Fruit fly (Drosophila melanogaster): Measurements from ENCODE around the gene CG12576.

CG12576 gene

DNA sequence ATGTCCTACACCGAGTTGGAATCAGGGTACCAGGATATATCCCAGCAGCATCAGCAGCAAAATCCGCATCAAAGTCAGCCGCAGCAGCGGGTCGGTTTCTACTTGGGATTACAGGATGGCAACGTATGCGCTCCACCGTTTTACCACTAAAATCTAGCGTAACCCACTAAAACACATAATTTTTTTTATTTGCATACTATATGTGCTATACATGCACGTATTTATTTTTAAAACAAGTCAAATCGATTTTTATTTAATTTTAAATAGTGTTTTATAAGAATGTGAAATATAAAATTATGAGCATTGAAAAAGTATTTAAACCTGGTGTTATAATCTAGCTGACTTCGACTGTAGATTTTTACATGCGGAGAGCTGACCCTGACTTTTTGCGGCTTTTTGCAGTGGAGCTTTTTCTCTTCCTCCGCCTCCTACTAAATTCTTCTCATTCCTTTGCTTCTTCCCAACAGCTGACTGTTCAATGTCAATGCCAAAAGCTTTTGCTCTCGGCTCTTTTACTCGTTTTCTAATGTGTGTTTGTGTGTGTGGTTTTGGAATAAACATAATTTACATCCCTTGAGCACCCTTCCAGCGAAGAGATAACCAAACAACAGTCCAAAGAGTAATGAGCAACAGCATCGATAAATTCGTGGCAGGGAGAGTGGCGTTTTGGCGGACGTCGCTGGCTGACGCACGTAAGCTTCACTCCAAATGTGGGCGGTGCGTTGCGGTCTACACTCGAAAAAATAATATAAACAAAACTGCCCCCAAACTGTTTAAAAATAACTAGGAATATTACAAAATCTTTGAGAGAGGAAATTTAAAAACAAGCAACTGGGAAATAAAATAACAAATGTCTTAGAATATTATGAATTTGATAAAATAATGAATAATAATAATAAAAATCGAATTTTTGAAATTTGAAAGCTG is 5.8 kb upstream of the CG12576 start (continued):
- no peak for TF ChIP-seq CG11560 (tag; IDR thresholded peaks at IDR 0.05)
- TF ChIP-seq Scr (GFP tag; IDR thresholded peaks at IDR 0.05; ENCODE audit: partially characterized antibody) = no peak
- no peak for TF ChIP-seq Lpt (GFP tag; optimal IDR thresholded peaks at IDR 0.05)
- TF ChIP-seq vvl (GFP tag; IDR thresholded peaks at IDR 0.05) = peak; percentile 56; the same call in 1 of the 2 replicates
- 0 out of 2 replicates have a peak, but pooled peaks have one; percentile 28 for TF ChIP-seq NFAT (GFP tag; IDR thresholded peaks at IDR 0.05)
- TF ChIP-seq CG15073 (GFP tag; optimal IDR thresholded peaks at IDR 0.05) = no peak
- no peak for TF ChIP-seq CG5180 (GFP tag; optimal IDR thresholded peaks at IDR 0.05)
- 0 out of 3 replicates have a peak, but pooled peaks have one; percentile 13 for TF ChIP-seq CG3726 (GFP tag; IDR thresholded peaks at IDR 0.05)
- peak; percentile 41; the same call in 1 of the 2 replicates for TF ChIP-seq MBD-R2 (GFP tag; IDR thresholded peaks at IDR 0.05)
- no peak for TF ChIP-seq CG14965 (GFP tag; optimal IDR thresholded peaks at IDR 0.05; ENCODE audit: borderline replicate concordance)
- peak; percentile 69 for TF ChIP-seq CG32532 (GFP tag; IDR thresholded peaks at IDR 0.05)
- TF ChIP-seq CG7928 (GFP tag; optimal IDR thresholded peaks at IDR 0.05) = no peak
- no peak for TF ChIP-seq NC2β (GFP tag; optimal IDR thresholded peaks at IDR 0.05)
- no peak for TF ChIP-seq CG1832 (GFP tag; optimal IDR thresholded peaks at IDR 0.05)
- peak; percentile 72; the same call in 1 of the 4 replicates for TF ChIP-seq chinmo (GFP tag; IDR thresholded peaks at IDR 0.05; ENCODE audit: partially characterized antibody)
- no peak for TF ChIP-seq Camta (GFP tag; optimal IDR thresholded peaks at IDR 0.05)
- no peak for TF ChIP-seq ssp (GFP tag; IDR thresholded peaks at IDR 0.05)
- TF ChIP-seq al (GFP tag; IDR thresholded peaks at IDR 0.05) = peak; percentile 29; the same call in 1 of the 2 replicates
- no peak for TF ChIP-seq CG9727 (GFP tag; optimal IDR thresholded peaks at IDR 0.05)
- TF ChIP-seq H15 (GFP tag; IDR thresholded peaks at IDR 0.05) = no peak
- TF ChIP-seq mirr (GFP tag; optimal IDR thresholded peaks at IDR 0.05) = peak; percentile 44
- TF ChIP-seq Antp (GFP tag; optimal IDR thresholded peaks at IDR 0.05) = no peak
- TF ChIP-seq CG13296 (GFP tag; optimal IDR thresholded peaks at IDR 0.05) = no peak
- no peak for TF ChIP-seq Dad (GFP tag; optimal IDR thresholded peaks at IDR 0.05)
- TF ChIP-seq ind (GFP tag; optimal IDR thresholded peaks at IDR 0.05) = peak; percentile 39
- TF ChIP-seq Atf6 (GFP tag; IDR thresholded peaks at IDR 0.05) = peak; percentile 22; the same call in 1 of the 2 replicates
- no peak for TF ChIP-seq Usf (GFP tag; optimal IDR thresholded peaks at IDR 0.05)
- TF ChIP-seq Opbp (GFP tag; IDR thresholded peaks at IDR 0.05; ENCODE audit: partially characterized antibody) = no peak
- TF ChIP-seq Pdp1 (GFP tag; optimal IDR thresholded peaks at IDR 0.05) = no peak
- no peak for TF ChIP-seq NC2α (GFP tag; optimal IDR thresholded peaks at IDR 0.05)
- TF ChIP-seq crp (GFP tag; optimal IDR thresholded peaks at IDR 0.05) = peak in 1 of 2 experiments; percentile 63
- peak; percentile 64 for TF ChIP-seq dmrt99B (tag; optimal IDR thresholded peaks at IDR 0.05)
- no peak for TF ChIP-seq sim (GFP tag; IDR thresholded peaks at IDR 0.05)
- TF ChIP-seq Taf1 (GFP tag; IDR thresholded peaks at IDR 0.05) = 0 out of 2 replicates have a peak, but pooled peaks have one; percentile 8
- TF ChIP-seq E2f1 (GFP tag; IDR thresholded peaks at IDR 0.05) = peak; percentile 58
- no peak for TF ChIP-seq dimm (GFP tag; IDR thresholded peaks at IDR 0.05)
- peak; percentile 24; the same call in 1 of the 2 replicates for TF ChIP-seq Poxn (GFP tag; IDR thresholded peaks at IDR 0.05)
- TF ChIP-seq CG14441 (GFP tag; IDR thresholded peaks at IDR 0.05) = peak; percentile 46
- TF ChIP-seq inv (GFP tag; IDR thresholded peaks at IDR 0.05; ENCODE audit: partially characterized antibody) = no peak
- TF ChIP-seq Trl (optimal IDR thresholded peaks at IDR 0.05) = peak; percentile 21 to 77
- no peak for TF ChIP-seq Trl (GFP tag; optimal IDR thresholded peaks at IDR 0.05)
- no peak for TF ChIP-seq chif (GFP tag; optimal IDR thresholded peaks at IDR 0.05)
- TF ChIP-seq CkIIα-i1 (GFP tag; IDR thresholded peaks at IDR 0.05) = no peak
- TF ChIP-seq gsb-n (tag; optimal IDR thresholded peaks at IDR 0.05) = no peak
- peak; percentile 60; the same call in 2 of the 3 replicates for TF ChIP-seq CG11695 (GFP tag; IDR thresholded peaks at IDR 0.05)
- TF ChIP-seq hkb (optimal IDR thresholded peaks at IDR 0.05) = no peak
- TF ChIP-seq hkb (GFP tag; IDR thresholded peaks at IDR 0.05) = 0 out of 2 replicates have a peak, but pooled peaks have one; percentile 22
- no peak for TF ChIP-seq CG15479 (GFP tag; optimal IDR thresholded peaks at IDR 0.05)
- peak; percentile 59 for TF ChIP-seq CG7839 (tag; optimal IDR thresholded peaks at IDR 0.05)

Measured in whole organism, embryonic.